Fruit fly (Drosophila melanogaster) whole organism, embryonic: ENCODE measurements around the gene CG10232.

Source experiments
- Ada2b ChIP-seq: fragments of 200-800 bp; sonication (Bioruptor generic); IDR thresholded peaks from 2 replicates; pipeline ENCODE4 v1.3.6; 2022; ENCODE audit warnings: missing biosample characterization, missing genetic modification characterization
- Atf3 ChIP-seq: fragments of 200-800 bp; sonication (Bioruptor generic); optimal IDR thresholded peaks from 3 replicates; lab custom pipeline; 2016; ENCODE audit warnings: missing biosample characterization, missing genetic modification characterization
- Blimp-1 ChIP-seq: fragments of 200-800 bp; sonication (Bioruptor generic); optimal IDR thresholded peaks from 3 replicates; lab custom pipeline; 2018; ENCODE audit warnings: missing biosample characterization, missing genetic modification characterization, mild to moderate bottlenecking, moderate library complexity, missing genetic modification reagents
- BtbVII ChIP-seq: fragments of 200-800 bp; sonication (Bioruptor generic); optimal IDR thresholded peaks from 3 replicates; lab custom pipeline; 2017; ENCODE audit warnings: missing biosample characterization, mild to moderate bottlenecking, missing genetic modification characterization
- CG10959 ChIP-seq: fragments of 200-800 bp; sonication (Bioruptor generic); IDR thresholded peaks from 2 replicates; pipeline ENCODE4 v1.3.6; 2022; ENCODE audit warnings: missing biosample characterization, missing genetic modification characterization
- CG11093 ChIP-seq: fragments of 200-800 bp; sonication (Bioruptor generic); IDR thresholded peaks from 3 replicates; pipeline ENCODE4 v1.3.6; 2022; ENCODE audit warnings: missing biosample characterization, missing genetic modification characterization
- CG11695 ChIP-seq: fragments of 200-800 bp; sonication (Bioruptor generic); IDR thresholded peaks from 3 replicates; pipeline ENCODE4 v1.3.6; 2022; ENCODE audit warnings: missing biosample characterization, missing genetic modification characterization
- CG12219 ChIP-seq: fragments of 200-800 bp; sonication (Bioruptor generic); optimal IDR thresholded peaks from 3 replicates; lab custom pipeline; 2018; ENCODE audit warnings: missing biosample characterization, mild to moderate bottlenecking, missing genetic modification characterization
- CG12299 ChIP-seq: fragments of 200-800 bp; sonication (Bioruptor generic); optimal IDR thresholded peaks from 2 replicates; lab custom pipeline; 2018; ENCODE audit warnings: missing biosample characterization, mild to moderate bottlenecking, missing genetic modification characterization
- CG13123 ChIP-seq: fragments of 200-800 bp; sonication (Bioruptor generic); optimal IDR thresholded peaks from 2 replicates; lab custom pipeline; 2016; ENCODE audit warnings: missing biosample characterization, missing genetic modification characterization
- CG13287 ChIP-seq: fragments of 200-800 bp; sonication (Bioruptor generic); IDR thresholded peaks from 2 replicates; pipeline ENCODE4 v1.3.6; 2022; ENCODE audit warnings: missing biosample characterization, missing genetic modification characterization; ENCODE audit not compliant: partially characterized antibody
- CG14860 ChIP-seq: fragments of 200-800 bp; sonication (Bioruptor generic); IDR thresholded peaks from 3 replicates; pipeline ENCODE4 v1.3.6; 2022; ENCODE audit warnings: missing biosample characterization, missing genetic modification characterization; ENCODE audit not compliant: partially characterized antibody
- CG1529 ChIP-seq: fragments of 200-800 bp; sonication (Bioruptor generic); optimal IDR thresholded peaks from 3 replicates; lab custom pipeline; 2018; ENCODE audit warnings: missing biosample characterization, missing genetic modification characterization
- CG15601 ChIP-seq: fragments of 200-800 bp; sonication (Bioruptor generic); optimal IDR thresholded peaks from 3 replicates; lab custom pipeline; 2019; ENCODE audit warnings: missing biosample characterization, mild to moderate bottlenecking, missing genetic modification characterization, moderate library complexity
- CG17328 ChIP-seq: fragments of 200-800 bp; sonication (Bioruptor generic); IDR thresholded peaks from 2 replicates; pipeline ENCODE4 v1.3.6; 2022; ENCODE audit warnings: missing biosample characterization, missing genetic modification characterization
- CG17612 ChIP-seq: fragments of 200-800 bp; sonication (Bioruptor generic); IDR thresholded peaks from 2 replicates; pipeline ENCODE4 v1.3.6; 2022; ENCODE audit warnings: missing biosample characterization, missing genetic modification characterization
- CG31388 ChIP-seq: fragments of 200-800 bp; sonication (Bioruptor generic); optimal IDR thresholded peaks from 2 replicates; lab custom pipeline; 2016; ENCODE audit warnings: missing biosample characterization, missing genetic modification characterization
- CG3281 ChIP-seq: fragments of 200-800 bp; sonication (Bioruptor generic); optimal IDR thresholded peaks from 3 replicates; lab custom pipeline; 2017; ENCODE audit warnings: missing biosample characterization, mild to moderate bottlenecking, missing genetic modification characterization
- CG34422 ChIP-seq: fragments of 200-800 bp; sonication (Bioruptor generic); IDR thresholded peaks from 3 replicates; pipeline ENCODE4 v1.3.6; 2022; ENCODE audit warnings: missing biosample characterization, missing genetic modification characterization
- CG5953 ChIP-seq: fragments of 200-800 bp; sonication (Bioruptor generic); IDR thresholded peaks from 2 replicates; pipeline ENCODE4 v1.3.6; 2022; ENCODE audit warnings: missing biosample characterization, missing genetic modification characterization
- CG6854 ChIP-seq: fragments of 200-800 bp; sonication (Bioruptor generic); optimal IDR thresholded peaks from 3 replicates; lab custom pipeline; 2017; ENCODE audit warnings: missing biosample characterization, mild to moderate bottlenecking, missing genetic modification characterization
- CG7271 ChIP-seq: fragments of 200-800 bp; sonication (Bioruptor generic); optimal IDR thresholded peaks from 2 replicates; lab custom pipeline; 2018; ENCODE audit warnings: missing biosample characterization, mild to moderate bottlenecking, missing genetic modification characterization, moderate library complexity
- CG9215 ChIP-seq: fragments of 200-800 bp; sonication (Bioruptor generic); IDR thresholded peaks from 2 replicates; pipeline ENCODE4 v1.3.6; 2022; ENCODE audit warnings: missing biosample characterization, missing genetic modification characterization
- CG9437 ChIP-seq: fragments of 200-800 bp; sonication (Bioruptor generic); optimal IDR thresholded peaks from 2 replicates; lab custom pipeline; 2018; ENCODE audit warnings: missing biosample characterization, mild to moderate bottlenecking, missing genetic modification characterization
- CrebB ChIP-seq: fragments of 200-800 bp; sonication (Bioruptor generic); optimal IDR thresholded peaks from 3 replicates; lab custom pipeline; 2018; ENCODE audit warnings: missing biosample characterization, mild to moderate bottlenecking, missing genetic modification characterization
- ERR ChIP-seq: fragments of 200-800 bp; sonication (Bioruptor generic); optimal IDR thresholded peaks from 2 replicates; lab custom pipeline; 2016; ENCODE audit warnings: missing biosample characterization, missing genetic modification characterization
- Hmx ChIP-seq: fragments of 200-800 bp; sonication (Bioruptor generic); optimal IDR thresholded peaks from 2 replicates; lab custom pipeline; 2016; ENCODE audit warnings: missing biosample characterization, missing genetic modification characterization
- Hr51 ChIP-seq, 2 experiments: fragments of 200-800 bp; sonication (Bioruptor generic); optimal IDR thresholded peaks; 2 replicates in 1 of 2; 3 replicates in 1 of 2; lab custom pipeline; 2016 to 2018; ENCODE audit warnings: missing biosample characterization in 2 of 2, missing genetic modification characterization in 2 of 2, mild to moderate bottlenecking in 1 of 2, moderate library complexity in 1 of 2
- PHDP ChIP-seq: fragments of 200-800 bp; sonication (Bioruptor generic); optimal IDR thresholded peaks from 3 replicates; lab custom pipeline; 2018; ENCODE audit warnings: missing biosample characterization, mild to moderate bottlenecking, missing genetic modification characterization, moderate library complexity
- Poxn ChIP-seq: fragments of 200-800 bp; sonication (Bioruptor generic); IDR thresholded peaks from 2 replicates; pipeline ENCODE4 v1.3.6; 2022; ENCODE audit warnings: missing biosample characterization, missing genetic modification characterization
- Spps ChIP-seq: fragments of 200-800 bp; sonication (Bioruptor generic); optimal IDR thresholded peaks from 2 replicates; lab custom pipeline; 2018; ENCODE audit warnings: missing biosample characterization, mild to moderate bottlenecking, missing genetic modification characterization
- Ssrp ChIP-seq: fragments of 200-800 bp; sonication (Bioruptor generic); optimal IDR thresholded peaks from 2 replicates; lab custom pipeline; 2018; ENCODE audit warnings: missing biosample characterization, mild to moderate bottlenecking, missing genetic modification characterization, moderate library complexity
- bbx ChIP-seq: fragments of 200-800 bp; sonication (Bioruptor generic); IDR thresholded peaks from 2 replicates; pipeline ENCODE4 v1.3.6; 2022; ENCODE audit warnings: missing biosample characterization, missing genetic modification characterization; ENCODE audit not compliant: partially characterized antibody
- cad ChIP-seq: fragments of >200 bp; optimal IDR thresholded peaks from 2 replicates; lab custom pipeline; 2017; ENCODE audit warnings: missing biosample characterization, missing genetic modification characterization
- en ChIP-seq: fragments of 200-800 bp; sonication (Bioruptor generic); optimal IDR thresholded peaks from 2 replicates; lab custom pipeline; 2016; ENCODE audit warnings: missing biosample characterization, missing genetic modification characterization
- eve ChIP-seq, 2 experiments: fragments of >200 bp; optimal IDR thresholded peaks; 2 replicates each; lab custom pipeline; 2017; ENCODE audit warnings: missing biosample characterization in 2 of 2, missing genetic modification characterization in 2 of 2
- gro ChIP-seq: fragments of 200-800 bp; sonication (Bioruptor generic); optimal IDR thresholded peaks from 2 replicates; lab custom pipeline; 2016; ENCODE audit warnings: missing biosample characterization, missing genetic modification characterization
- her ChIP-seq: fragments of 200-800 bp; sonication (Bioruptor generic); optimal IDR thresholded peaks from 2 replicates; lab custom pipeline; 2016; ENCODE audit warnings: missing biosample characterization, missing genetic modification characterization
- jing ChIP-seq: fragments of 200-800 bp; sonication (Bioruptor generic); optimal IDR thresholded peaks from 2 replicates; lab custom pipeline; 2018; ENCODE audit warnings: missing biosample characterization, mild to moderate bottlenecking, missing genetic modification characterization
- mld ChIP-seq: fragments of 200-800 bp; sonication (Bioruptor generic); IDR thresholded peaks from 3 replicates; pipeline ENCODE4 v1.3.6; 2022; ENCODE audit warnings: missing biosample characterization, missing genetic modification characterization; ENCODE audit not compliant: partially characterized antibody
- pho ChIP-seq: fragments of 200-800 bp; sonication (Bioruptor generic); optimal IDR thresholded peaks from 2 replicates; lab custom pipeline; 2016; ENCODE audit warnings: missing biosample characterization, missing genetic modification characterization
- pzg ChIP-seq: fragments of 200-800 bp; sonication (Bioruptor generic); optimal IDR thresholded peaks from 3 replicates; lab custom pipeline; 2018; ENCODE audit warnings: missing biosample characterization, mild to moderate bottlenecking, missing genetic modification characterization, moderate library complexity
- row ChIP-seq: fragments of 200-800 bp; sonication (Bioruptor generic); IDR thresholded peaks from 3 replicates; pipeline ENCODE4 v1.3.6; 2022; ENCODE audit warnings: missing biosample characterization, missing genetic modification characterization
- slou ChIP-seq: fragments of 200-800 bp; sonication (Bioruptor generic); optimal IDR thresholded peaks from 3 replicates; lab custom pipeline; 2016; ENCODE audit warnings: missing biosample characterization, missing genetic modification characterization
- sob ChIP-seq: fragments of 200-800 bp; sonication (Bioruptor generic); IDR thresholded peaks from 2 replicates; pipeline ENCODE4 v1.3.6; 2022; ENCODE audit warnings: missing biosample characterization, missing genetic modification characterization
- sr ChIP-seq: fragments of 200-800 bp; sonication (Bioruptor generic); IDR thresholded peaks from 3 replicates; pipeline ENCODE4 v1.3.6; 2022; ENCODE audit warnings: missing biosample characterization, missing genetic modification characterization
- stwl ChIP-seq: fragments of 200-800 bp; sonication (Bioruptor generic); optimal IDR thresholded peaks from 3 replicates; lab custom pipeline; 2018; ENCODE audit warnings: missing biosample characterization, mild to moderate bottlenecking, missing genetic modification characterization, moderate library complexity
- tio ChIP-seq: fragments of 200-800 bp; sonication (Bioruptor generic); optimal IDR thresholded peaks from 2 replicates; lab custom pipeline; 2017; ENCODE audit warnings: missing biosample characterization, missing genetic modification characterization, inconsistent platforms
- trh ChIP-seq: fragments of 200-800 bp; sonication (Bioruptor generic); optimal IDR thresholded peaks from 2 replicates; lab custom pipeline; 2016; ENCODE audit warnings: missing biosample characterization, missing genetic modification characterization
- zen ChIP-seq: fragments of 200-800 bp; sonication (Bioruptor generic); optimal IDR thresholded peaks from 3 replicates; lab custom pipeline; 2018; ENCODE audit warnings: missing biosample characterization, mild to moderate bottlenecking, missing genetic modification characterization, moderate library complexity

CG10232 gene

DNA sequence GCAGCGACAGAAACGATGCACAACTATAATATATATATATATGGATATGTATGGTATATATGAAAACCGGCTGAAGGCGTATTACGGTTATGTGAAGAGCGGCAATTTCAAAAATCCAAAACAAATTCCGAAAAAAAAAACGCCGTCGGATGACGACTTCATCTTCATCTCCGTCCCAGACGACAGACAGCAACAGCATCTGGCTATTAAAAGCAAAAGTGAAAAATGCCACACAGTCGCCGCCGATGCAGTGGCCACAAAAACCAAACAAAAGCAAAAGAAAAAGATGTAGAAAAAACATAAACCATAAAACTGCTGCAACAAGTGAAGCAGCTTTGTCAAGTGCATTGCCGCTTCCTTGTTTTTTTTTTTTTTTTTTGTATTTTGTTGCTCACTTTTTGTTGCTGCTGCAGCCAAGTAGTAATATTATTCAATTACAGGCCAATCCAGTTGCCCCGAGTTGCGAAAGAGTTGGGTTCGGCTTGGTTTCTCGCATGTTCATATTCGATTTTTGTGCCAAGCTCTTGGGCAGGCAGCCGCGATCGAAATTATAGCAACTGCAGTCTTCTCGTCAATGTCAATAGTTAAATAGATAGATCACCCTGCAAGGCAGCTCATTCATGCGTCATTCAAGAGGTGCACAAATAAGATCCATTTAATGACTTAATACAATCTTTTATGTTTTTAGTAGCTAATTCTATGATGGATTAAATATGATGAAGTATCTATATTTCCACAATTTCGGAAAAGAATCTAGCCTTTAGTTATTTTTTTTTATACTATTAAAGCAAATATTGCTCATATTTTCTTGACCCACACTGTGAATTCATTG is 13.4 kb upstream of the CG10232 start (continued):
- no peak for TF ChIP-seq CG9215 (GFP tag; lab: Robert Waterston, UW)
- TF ChIP-seq CG11695 (GFP tag; lab: Robert Waterston, UW), result peak; percentile 13; the same call in 1 of the 3 replicates
- no peak for TF ChIP-seq BtbVII (GFP tag; lab: Kevin White, UChicago)
- no peak for TF ChIP-seq pho (GFP tag; lab: Kevin White, UChicago)
- no peak for TF ChIP-seq CG7271
- no peak for TF ChIP-seq sr (GFP tag; lab: Robert Waterston, UW)
- no peak for TF ChIP-seq cad (GFP tag; lab: Kevin White, UChicago)
- TF ChIP-seq her (GFP tag; lab: Kevin White, UChicago), result no peak
- TF ChIP-seq mld, result no peak
- peak in 1 of 2 experiments; percentile 81 for TF ChIP-seq eve (GFP tag; optimal IDR thresholded peaks at IDR 0.05; lab: Kevin White, UChicago)
- TF ChIP-seq CG14860 (GFP tag; lab: Robert Waterston, UW), result no peak
- peak; percentile 92 for TF ChIP-seq Blimp-1 (GFP tag; lab: Kevin White, UChicago)
- TF ChIP-seq CG12299 (tag; lab: Kevin White, UChicago), result no peak
- TF ChIP-seq slou, result no peak
- no peak for TF ChIP-seq ERR (GFP tag; lab: Kevin White, UChicago)
- no peak for TF ChIP-seq tio (GFP tag; lab: Kevin White, UChicago)
- no peak for TF ChIP-seq CG17612 (GFP tag; lab: Robert Waterston, UW)
- TF ChIP-seq CG11093, result no peak
- TF ChIP-seq CG34422 (GFP tag; lab: Robert Waterston, UW), result no peak
- TF ChIP-seq CG1529 (GFP tag; lab: Kevin White, UChicago), result no peak
- TF ChIP-seq row, result no peak
- TF ChIP-seq en, result peak; percentile 2
- TF ChIP-seq gro (GFP tag; lab: Kevin White, UChicago), result no peak
- no peak for TF ChIP-seq stwl (tag; lab: Kevin White, UChicago)
- TF ChIP-seq CG13123, result no peak
- no peak for TF ChIP-seq sob (GFP tag; lab: Robert Waterston, UW)
- TF ChIP-seq CrebB (tag; lab: Kevin White, UChicago), result no peak
- no peak for TF ChIP-seq CG17328 (GFP tag; lab: Robert Waterston, UW)
- TF ChIP-seq Atf3 (GFP tag; lab: Kevin White, UChicago), result no peak
- TF ChIP-seq CG5953, result 0 out of 2 replicates have a peak, but pooled peaks have one; percentile 35
- no peak for TF ChIP-seq pzg (GFP tag; lab: Kevin White, UChicago)
- no peak for TF ChIP-seq jing
- no peak for TF ChIP-seq bbx (GFP tag; lab: Robert Waterston, UW)
- no peak for TF ChIP-seq Poxn (GFP tag; lab: Robert Waterston, UW)
- peak; percentile 3 for TF ChIP-seq CG31388 (GFP tag; lab: Kevin White, UChicago)
- no peak for TF ChIP-seq Ada2b (GFP tag; lab: Robert Waterston, UW)
- TF ChIP-seq trh (GFP tag; lab: Kevin White, UChicago), result no peak
- no peak for TF ChIP-seq zen (tag; lab: Kevin White, UChicago)
- TF ChIP-seq Spps (tag; lab: Kevin White, UChicago), result no peak
- TF ChIP-seq CG3281 (GFP tag; lab: Kevin White, UChicago), result no peak
- peak in 1 of 2 experiments; percentile 48 for TF ChIP-seq Hr51 (GFP tag; optimal IDR thresholded peaks at IDR 0.05; lab: Kevin White, UChicago)
- peak; percentile 7 for TF ChIP-seq CG9437
- TF ChIP-seq CG13287, result no peak
- TF ChIP-seq Hmx (GFP tag; lab: Kevin White, UChicago), result no peak
- peak; percentile 30 for TF ChIP-seq Ssrp (tag; lab: Kevin White, UChicago)
- TF ChIP-seq CG6854, result no peak
- TF ChIP-seq CG10959 (GFP tag; lab: Robert Waterston, UW), result no peak
- TF ChIP-seq CG15601 (tag; lab: Kevin White, UChicago), result no peak
- TF ChIP-seq PHDP (tag; lab: Kevin White, UChicago), result no peak
- TF ChIP-seq CG12219 (GFP tag; lab: Kevin White, UChicago), result no peak
